In the genomic region with DNA sequence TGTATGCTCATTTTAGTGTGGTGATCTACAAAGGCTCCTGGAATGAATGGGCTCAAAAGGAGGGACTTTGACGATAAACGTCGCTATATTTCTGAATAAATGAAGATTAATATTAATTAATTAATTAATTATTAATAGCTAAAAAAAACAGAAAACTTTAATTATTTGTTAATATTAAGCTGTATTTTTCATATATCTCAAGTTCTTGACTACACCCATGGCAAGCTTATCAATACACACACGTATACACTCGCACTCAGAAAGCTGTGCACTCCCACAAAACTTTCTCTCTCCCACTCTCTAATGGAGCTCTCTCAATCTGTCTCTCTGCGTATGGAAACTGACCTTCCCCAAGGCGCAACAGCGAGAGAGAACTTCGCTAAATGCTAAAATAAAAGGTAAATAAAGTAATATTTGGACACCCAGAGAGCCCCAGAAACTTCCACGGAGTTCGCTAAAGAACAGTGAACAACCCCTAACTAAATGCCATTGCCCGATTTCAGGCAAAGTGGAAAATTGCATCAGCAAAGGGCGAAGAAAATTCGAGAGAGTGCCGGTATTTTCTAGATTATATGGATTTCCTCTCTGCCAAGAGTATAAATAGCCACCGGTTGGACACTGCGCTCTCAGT, we compare ENCODE assay signal across 5 fruit fly cellular contexts.
TF ChIP-seq lines count a peak whose summit lies in the region.

No protein-coding gene starts in this region.

TF ChIP-seq in whole organism, adult, 20 proteins besides CTCF, POLR2A, EP300 and RAD21 (continued from another document):
- TF ChIP-seq kay (GFP tag; lab: Kevin White, UChicago; ENCODE audit: borderline replicate concordance) (no peak), Crg-1 (GFP tag; optimal IDR thresholded peaks at IDR 0.05; lab: Kevin White, UChicago) (peak; percentile 1), CG7045 (GFP tag; optimal IDR thresholded peaks at IDR 0.05; lab: Kevin White, UChicago) (peak; percentile 74), CG5204 (GFP tag; optimal IDR thresholded peaks at IDR 0.05; lab: Kevin White, UChicago) (no peak)

TF ChIP-seq in whole organism, embryonic, 481 proteins besides CTCF, POLR2A, EP300 and RAD21 (continued from another document and continues in another):
- TF ChIP-seq toy (GFP tag; IDR thresholded peaks at IDR 0.05; lab: Robert Waterston, UW) (0 out of 2 replicates have a peak, but pooled peaks have one; percentile 29), Oli (tag; optimal IDR thresholded peaks at IDR 0.05; lab: Kevin White, UChicago) (peak; percentile 72), CG16779 (GFP tag; IDR thresholded peaks at IDR 0.05; lab: Robert Waterston, UW) (no peak), Dip3 (GFP tag; optimal IDR thresholded peaks at IDR 0.05; lab: Kevin White, UChicago) (peak; percentile 34), CG32772 (GFP tag; IDR thresholded peaks at IDR 0.05; lab: Robert Waterston, UW) (0 out of 2 replicates have a peak, but pooled peaks have one; percentile 18), tx (GFP tag; optimal IDR thresholded peaks at IDR 0.05; lab: Kevin White, UChicago) (no peak), ewg (GFP tag; optimal IDR thresholded peaks at IDR 0.05; lab: Kevin White, UChicago) (peak; percentile 60), BEAF-32 (GFP tag; optimal IDR thresholded peaks at IDR 0.05; lab: Kevin White, UChicago) (no peak), bcd (GFP tag; optimal IDR thresholded peaks at IDR 0.05; lab: Kevin White, UChicago) (peak; percentile 59), Myb (GFP tag; optimal IDR thresholded peaks at IDR 0.05; lab: Kevin White, UChicago) (no peak), chinmo (GFP tag; IDR thresholded peaks at IDR 0.05; lab: Robert Waterston, UW; ENCODE audit: partially characterized antibody) (peak; percentile 44; the same call in 2 of the 4 replicates), CG10654 (GFP tag; optimal IDR thresholded peaks at IDR 0.05; lab: Kevin White, UChicago) (peak; percentile 28), Six4 (GFP tag; optimal IDR thresholded peaks at IDR 0.05; lab: Kevin White, UChicago) (peak; percentile 43), nerfin-2 (GFP tag; IDR thresholded peaks at IDR 0.05; lab: Robert Waterston, UW; ENCODE audit: partially characterized antibody) (no peak), Sox100B (GFP tag; optimal IDR thresholded peaks at IDR 0.05; lab: Kevin White, UChicago) (peak; percentile 72), aop (GFP tag; IDR thresholded peaks at IDR 0.05; lab: Robert Waterston, UW) (no peak), CG31441 (GFP tag; IDR thresholded peaks at IDR 0.05; lab: Robert Waterston, UW) (peak; percentile 75), Bdp1 (GFP tag; optimal IDR thresholded peaks at IDR 0.05; lab: Kevin White, UChicago) (no peak), B-H2 (GFP tag; optimal IDR thresholded peaks at IDR 0.05; lab: Kevin White, UChicago) (peak; percentile 69), CG2712 (tag; optimal IDR thresholded peaks at IDR 0.05; lab: Kevin White, UChicago) (peak; percentile 72), CG10267 (tag; optimal IDR thresholded peaks at IDR 0.05; lab: Kevin White, UChicago) (peak; percentile 61), CG9876 (GFP tag; optimal IDR thresholded peaks at IDR 0.05; lab: Kevin White, UChicago) (no peak), CG1233 (GFP tag; optimal IDR thresholded peaks at IDR 0.05; lab: Kevin White, UChicago) (peak; percentile 42), Atf6 (GFP tag; IDR thresholded peaks at IDR 0.05; lab: Robert Waterston, UW) (peak; percentile 62), phol (tag; optimal IDR thresholded peaks at IDR 0.05; lab: Kevin White, UChicago) (peak; percentile 68), nerfin-1 (tag; optimal IDR thresholded peaks at IDR 0.05; lab: Kevin White, UChicago) (peak; percentile 98), CG1832 (GFP tag; optimal IDR thresholded peaks at IDR 0.05; lab: Kevin White, UChicago) (no peak), CG1602 (GFP tag; optimal IDR thresholded peaks at IDR 0.05; lab: Kevin White, UChicago) (peak; percentile 28), CG11456 (GFP tag; IDR thresholded peaks at IDR 0.05; lab: Robert Waterston, UW) (0 out of 3 replicates have a peak, but pooled peaks have one; percentile 66)

TF ChIP-seq in whole organism, prepupa, 60 proteins besides CTCF, POLR2A, EP300 and RAD21 (continued from another document and continues in another):
- TF ChIP-seq achi (GFP tag; optimal IDR thresholded peaks at IDR 0.05; lab: Kevin White, UChicago): peak; percentile 83
- TF ChIP-seq CG6792 (GFP tag; optimal IDR thresholded peaks at IDR 0.05; lab: Kevin White, UChicago): peak; percentile 71
- TF ChIP-seq topi (GFP tag; optimal IDR thresholded peaks at IDR 0.05; lab: Kevin White, UChicago): peak; percentile 81
- TF ChIP-seq Hr4 (GFP tag; optimal IDR thresholded peaks at IDR 0.05; lab: Kevin White, UChicago): peak; percentile 84
- TF ChIP-seq CG10631 (GFP tag; optimal IDR thresholded peaks at IDR 0.05; lab: Kevin White, UChicago): peak; percentile 83
- TF ChIP-seq Lpt (GFP tag; optimal IDR thresholded peaks at IDR 0.05; lab: Kevin White, UChicago): peak; percentile 62
- peak; percentile 79 for TF ChIP-seq CG34406 (GFP tag; optimal IDR thresholded peaks at IDR 0.05; lab: Kevin White, UChicago)
- TF ChIP-seq CG3032 (tag; optimal IDR thresholded peaks at IDR 0.05; lab: Kevin White, UChicago): peak; percentile 62
- TF ChIP-seq Hr39 (GFP tag; optimal IDR thresholded peaks at IDR 0.05; lab: Kevin White, UChicago): peak; percentile 36
- peak; percentile 43 for TF ChIP-seq CG31627 (GFP tag; optimal IDR thresholded peaks at IDR 0.05; lab: Kevin White, UChicago)
- peak; percentile 68 for TF ChIP-seq CG11762 (GFP tag; optimal IDR thresholded peaks at IDR 0.05; lab: Kevin White, UChicago; ENCODE audit: insufficient read depth)
- peak; percentile 73 for TF ChIP-seq CG4318 (GFP tag; optimal IDR thresholded peaks at IDR 0.05; lab: Kevin White, UChicago)
- peak; percentile 83 for TF ChIP-seq acj6 (GFP tag; optimal IDR thresholded peaks at IDR 0.05; lab: Kevin White, UChicago)
- peak; percentile 39 for TF ChIP-seq CG11902 (GFP tag; optimal IDR thresholded peaks at IDR 0.05; lab: Kevin White, UChicago)
- peak; percentile 68 for TF ChIP-seq cyc (GFP tag; optimal IDR thresholded peaks at IDR 0.05; lab: Kevin White, UChicago)
- TF ChIP-seq Sox102F (GFP tag; optimal IDR thresholded peaks at IDR 0.05; lab: Kevin White, UChicago): peak; percentile 65
- TF ChIP-seq pdm3 (GFP tag; optimal IDR thresholded peaks at IDR 0.05; lab: Kevin White, UChicago): peak; percentile 72
- peak; percentile 83 for TF ChIP-seq CG6276 (GFP tag; optimal IDR thresholded peaks at IDR 0.05; lab: Kevin White, UChicago)
- TF ChIP-seq CG8632 (GFP tag; optimal IDR thresholded peaks at IDR 0.05; lab: Kevin White, UChicago): peak; percentile 77
- peak; percentile 8 to 56 for TF ChIP-seq salr (GFP tag; optimal IDR thresholded peaks at IDR 0.05; lab: Kevin White, UChicago)
- TF ChIP-seq OdsH (GFP tag; optimal IDR thresholded peaks at IDR 0.05; lab: Kevin White, UChicago): peak; percentile 78
- TF ChIP-seq Ets21C (GFP tag; optimal IDR thresholded peaks at IDR 0.05; lab: Kevin White, UChicago): peak; percentile 4
- peak; percentile 78 for TF ChIP-seq Gug (GFP tag; IDR thresholded peaks at IDR 0.05; lab: Robert Waterston, UW)
- peak; percentile 83 for TF ChIP-seq esn (GFP tag; optimal IDR thresholded peaks at IDR 0.05; lab: Kevin White, UChicago)
- TF ChIP-seq Met (GFP tag; optimal IDR thresholded peaks at IDR 0.05; lab: Kevin White, UChicago): peak; percentile 81
- no peak for TF ChIP-seq Hr38 (GFP tag; optimal IDR thresholded peaks at IDR 0.05; lab: Kevin White, UChicago)
- peak; percentile 25 for TF ChIP-seq Eip93F (GFP tag; optimal IDR thresholded peaks at IDR 0.05; lab: Kevin White, UChicago)
- TF ChIP-seq CG6163 (GFP tag; IDR thresholded peaks at IDR 0.05; lab: Robert Waterston, UW): peak; percentile 85
- peak; percentile 72 for TF ChIP-seq CG16779 (tag; optimal IDR thresholded peaks at IDR 0.05; lab: Kevin White, UChicago)
- no peak for TF ChIP-seq dsx (GFP tag; optimal IDR thresholded peaks at IDR 0.05; lab: Kevin White, UChicago; ENCODE audit: poor library complexity, severe bottlenecking)

TF ChIP-seq in whole organism, pupa, 21 proteins besides CTCF, POLR2A, EP300 and RAD21 (continued from another document):
- peak; percentile 44 for TF ChIP-seq CG34367 (tag; optimal IDR thresholded peaks at IDR 0.05; lab: Kevin White, UChicago)
- peak; percentile 74 for TF ChIP-seq CG17806 (tag; optimal IDR thresholded peaks at IDR 0.05; lab: Kevin White, UChicago)
- TF ChIP-seq D1 (tag; optimal IDR thresholded peaks at IDR 0.05; lab: Kevin White, UChicago): no peak

TF ChIP-seq in whole organism, wandering third instar larva, 38 proteins besides CTCF, POLR2A, EP300 and RAD21 (continued from another document):
- TF ChIP-seq Rel (GFP tag; optimal IDR thresholded peaks at IDR 0.05; lab: Kevin White, UChicago): no peak
- peak; percentile 21 for TF ChIP-seq Rel (tag; optimal IDR thresholded peaks at IDR 0.05; lab: Kevin White, UChicago)
- TF ChIP-seq pan (optimal IDR thresholded peaks at IDR 0.05; lab: Kevin White, UChicago): no peak
- TF ChIP-seq Vsx2 (GFP tag; optimal IDR thresholded peaks at IDR 0.05; lab: Kevin White, UChicago; ENCODE audit: partially characterized antibody): no peak
- peak; percentile 87 to 90 for TF ChIP-seq dl (GFP tag; optimal IDR thresholded peaks at IDR 0.05; lab: Kevin White, UChicago; ENCODE audit: insufficient read depth in 1 of 2, partially characterized antibody in 2 of 2)
- TF ChIP-seq brk (GFP tag; optimal IDR thresholded peaks at IDR 0.05; lab: Kevin White, UChicago): peak; percentile 63
- no peak for TF ChIP-seq usp (GFP tag; optimal IDR thresholded peaks at IDR 0.05; lab: Kevin White, UChicago)
- no peak for TF ChIP-seq Myc (optimal IDR thresholded peaks at IDR 0.05; lab: Kevin White, UChicago)
- TF ChIP-seq jim (GFP tag; optimal IDR thresholded peaks at IDR 0.05; lab: Kevin White, UChicago): no peak
- TF ChIP-seq CG32264 (GFP tag; optimal IDR thresholded peaks at IDR 0.05; lab: Kevin White, UChicago): no peak
- TF ChIP-seq psq (GFP tag; optimal IDR thresholded peaks at IDR 0.05; lab: Kevin White, UChicago): peak; percentile 47
- TF ChIP-seq Jra (GFP tag; optimal IDR thresholded peaks at IDR 0.05; lab: Kevin White, UChicago): peak; percentile 37
- TF ChIP-seq CG9705 (GFP tag; optimal IDR thresholded peaks at IDR 0.05; lab: Kevin White, UChicago): peak; percentile 51
- TF ChIP-seq fru (GFP tag; optimal IDR thresholded peaks at IDR 0.05; lab: Kevin White, UChicago): peak; percentile 68
- no peak for TF ChIP-seq N (GFP tag; optimal IDR thresholded peaks at IDR 0.05; lab: Kevin White, UChicago)
- TF ChIP-seq CrebA (GFP tag; optimal IDR thresholded peaks at IDR 0.05; lab: Kevin White, UChicago; ENCODE audit: borderline replicate concordance): no peak
- peak; percentile 50 for TF ChIP-seq ey (GFP tag; optimal IDR thresholded peaks at IDR 0.05; lab: Kevin White, UChicago)
- peak; percentile 36 for TF ChIP-seq dmrt93B (GFP tag; optimal IDR thresholded peaks at IDR 0.05; lab: Kevin White, UChicago)
- TF ChIP-seq GATAd (GFP tag; optimal IDR thresholded peaks at IDR 0.05; lab: Kevin White, UChicago): no peak
